Worm (Caenorhabditis elegans) whole organism, mixed stage, embryonic: ENCODE data around the gene mec-18.
A peak's percentile ranks its signal among the peaks of the same experiment; 100 is the strongest.

ENCODE experiments used
- M03D4.4 ChIP-seq: sonication (generic microtip); optimal IDR thresholded peaks from 2 replicates; lab custom pipeline; 2017; ENCODE audit warnings: mild to moderate bottlenecking, missing genetic modification characterization, missing compliant biosample characterization
- blmp-1 ChIP-seq: fragments of 150-350 bp; optimal IDR thresholded peaks from 2 replicates; lab custom pipeline; 2014; ENCODE audit warnings: missing biosample characterization, missing genetic modification characterization
- ceh-43 ChIP-seq: fragments of 200-800 bp; sonication (Bioruptor generic); optimal IDR thresholded peaks from 2 replicates; lab custom pipeline; 2018; ENCODE audit warnings: mild to moderate bottlenecking, missing genetic modification characterization, moderate library complexity, missing compliant biosample characterization
- ces-1 ChIP-seq: fragments of 150-350 bp; optimal IDR thresholded peaks from 2 replicates; lab custom pipeline; 2014; ENCODE audit warnings: missing biosample characterization, missing genetic modification reagents, missing genetic modification characterization
- cnd-1 ChIP-seq: fragments of 200-800 bp; sonication (Bioruptor generic); optimal IDR thresholded peaks from 2 replicates; lab custom pipeline; 2018; ENCODE audit warnings: mild to moderate bottlenecking, missing genetic modification characterization, missing compliant biosample characterization
- elt-1 ChIP-seq: sonication (generic microtip); optimal IDR thresholded peaks from 2 replicates; lab custom pipeline; 2017; ENCODE audit warnings: missing genetic modification characterization, mild to moderate bottlenecking, missing compliant biosample characterization, antibody characterized with exemption, moderate library complexity, borderline replicate concordance; ENCODE audit not compliant: insufficient read depth
- elt-3 ChIP-seq: fragments of 150-350 bp; optimal IDR thresholded peaks from 2 replicates; lab custom pipeline; 2014; ENCODE audit warnings: missing biosample characterization, missing genetic modification characterization
- flh-1 ChIP-seq: fragments of 200-800 bp; sonication (Bioruptor generic); optimal IDR thresholded peaks from 2 replicates; lab custom pipeline; 2018; ENCODE audit warnings: mild to moderate bottlenecking, missing genetic modification characterization, moderate library complexity, missing compliant biosample characterization
- ham-2 ChIP-seq: fragments of 200-800 bp; sonication (Bioruptor generic); optimal IDR thresholded peaks from 2 replicates; lab custom pipeline; 2018; ENCODE audit warnings: mild to moderate bottlenecking, missing genetic modification characterization, missing compliant biosample characterization
- hlh-1 ChIP-seq: fragments of 150-350 bp; optimal IDR thresholded peaks from 2 replicates; lab custom pipeline; 2014; ENCODE audit warnings: missing biosample characterization, missing genetic modification reagents, missing genetic modification characterization
- lin-13 ChIP-seq: fragments of 150-350 bp; optimal IDR thresholded peaks from 2 replicates; lab custom pipeline; 2014; ENCODE audit warnings: missing biosample characterization, missing genetic modification characterization
- lin-32 ChIP-seq: fragments of 200-800 bp; sonication (Bioruptor generic); optimal IDR thresholded peaks from 2 replicates; lab custom pipeline; 2018; ENCODE audit warnings: mild to moderate bottlenecking, missing genetic modification characterization, missing compliant biosample characterization
- lsy-2 ChIP-seq: fragments of 150-350 bp; optimal IDR thresholded peaks from 2 replicates; lab custom pipeline; 2014; ENCODE audit warnings: missing biosample characterization, missing genetic modification characterization
- mab-5 ChIP-seq: fragments of 150-350 bp; optimal IDR thresholded peaks from 2 replicates; lab custom pipeline; 2014; ENCODE audit warnings: missing biosample characterization, missing genetic modification characterization
- mep-1 ChIP-seq: fragments of 150-350 bp; optimal IDR thresholded peaks from 2 replicates; lab custom pipeline; 2017; ENCODE audit warnings: missing biosample characterization, missing genetic modification reagents, missing genetic modification characterization, inconsistent platforms
- mls-2 ChIP-seq: sonication (generic microtip); optimal IDR thresholded peaks from 2 replicates; lab custom pipeline; 2016; ENCODE audit warnings: mild to moderate bottlenecking, missing genetic modification characterization, moderate library complexity, missing compliant biosample characterization
- nhr-2 ChIP-seq: fragments of 150-350 bp; optimal IDR thresholded peaks from 2 replicates; lab custom pipeline; 2014; ENCODE audit warnings: missing biosample characterization, missing genetic modification characterization
- nhr-237 ChIP-seq: fragments of 150-350 bp; optimal IDR thresholded peaks from 2 replicates; lab custom pipeline; 2014; ENCODE audit warnings: missing biosample characterization, missing genetic modification characterization
- nhr-28 ChIP-seq: fragments of 150-350 bp; optimal IDR thresholded peaks from 2 replicates; lab custom pipeline; 2014; ENCODE audit warnings: missing biosample characterization, missing genetic modification characterization
- nhr-76 ChIP-seq: sonication (generic microtip); optimal IDR thresholded peaks from 2 replicates; lab custom pipeline; 2017; ENCODE audit warnings: missing biosample characterization, missing genetic modification characterization
- pha-4 ChIP-seq: fragments of 150-350 bp; optimal IDR thresholded peaks from 2 replicates; lab custom pipeline; 2018; ENCODE audit warnings: missing biosample characterization, missing genetic modification reagents, missing genetic modification characterization
- sem-2 ChIP-seq: fragments of 200-800 bp; sonication (Bioruptor generic); optimal IDR thresholded peaks from 2 replicates; lab custom pipeline; 2018; ENCODE audit warnings: mild to moderate bottlenecking, missing genetic modification characterization, missing compliant biosample characterization
- snpc-4 ChIP-seq: fragments of 150-350 bp; optimal IDR thresholded peaks from 2 replicates; lab custom pipeline; 2014; ENCODE audit warnings: missing biosample characterization, missing genetic modification characterization
- sptf-1 ChIP-seq: sonication (generic microtip); optimal IDR thresholded peaks from 2 replicates; lab custom pipeline; 2017; ENCODE audit warnings: mild to moderate bottlenecking, missing genetic modification characterization, moderate library complexity, missing compliant biosample characterization
- tbx-8 ChIP-seq: fragments of 200-800 bp; sonication (Bioruptor generic); optimal IDR thresholded peaks from 2 replicates; lab custom pipeline; 2018; ENCODE audit warnings: mild to moderate bottlenecking, missing genetic modification characterization, moderate library complexity, missing compliant biosample characterization
- unc-120 ChIP-seq: sonication (generic microtip); optimal IDR thresholded peaks from 2 replicates; lab custom pipeline; 2017; ENCODE audit warnings: missing genetic modification characterization, missing compliant biosample characterization; ENCODE audit not compliant: poor library complexity, severe bottlenecking
- unc-62 ChIP-seq: fragments of 150-350 bp; optimal IDR thresholded peaks from 2 replicates; lab custom pipeline; 2014; ENCODE audit warnings: missing biosample characterization, missing genetic modification reagents, missing genetic modification characterization
- zip-8 ChIP-seq: fragments of 150-350 bp; optimal IDR thresholded peaks from 2 replicates; lab custom pipeline; 2014; ENCODE audit warnings: missing biosample characterization, missing genetic modification characterization
- ztf-11 ChIP-seq: fragments of 150-350 bp; optimal IDR thresholded peaks from 2 replicates; lab custom pipeline; 2014; ENCODE audit warnings: missing biosample characterization, missing genetic modification characterization

mec-18 gene

DNA sequence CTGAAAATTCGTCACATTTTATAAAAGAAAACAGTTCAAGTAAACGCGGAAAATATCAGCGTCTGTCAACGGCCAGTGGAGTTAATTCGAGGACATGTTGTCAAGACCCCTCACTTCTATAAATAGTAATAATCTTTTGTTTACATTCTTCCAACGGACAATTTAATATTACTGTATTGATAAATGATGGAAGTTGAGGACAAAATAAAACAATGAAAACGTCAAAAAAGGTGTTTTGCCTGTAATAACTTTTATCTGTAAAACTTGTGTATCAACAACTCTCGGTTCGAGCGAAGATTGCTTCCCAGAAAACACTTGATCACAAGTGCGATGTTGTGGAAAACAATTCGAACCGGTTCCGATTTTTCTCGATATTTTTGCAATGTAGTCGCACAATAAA, 25.6 kb downstream of the mec-18 start:
- TF ChIP-seq mep-1 (tag; lab: Kevin White, UChicago), result no peak
- no peak for TF ChIP-seq cnd-1 (tag; lab: Kevin White, UChicago)
- no peak for TF ChIP-seq elt-3 (tag; lab: Kevin White, UChicago)
- TF ChIP-seq lin-13 (tag; lab: Kevin White, UChicago), result no peak
- TF ChIP-seq sptf-1, result no peak
- TF ChIP-seq nhr-28 (tag; lab: Kevin White, UChicago), result no peak
- no peak for TF ChIP-seq blmp-1
- no peak for TF ChIP-seq lsy-2 (tag; lab: Kevin White, UChicago)
- no peak for TF ChIP-seq M03D4.4 (tag; lab: Kevin White, UChicago)
- TF ChIP-seq hlh-1 (tag; lab: Kevin White, UChicago), result no peak
- no peak for TF ChIP-seq tbx-8 (GFP tag; lab: Kevin White, UChicago)
- TF ChIP-seq nhr-237 (tag; lab: Kevin White, UChicago), result no peak
- TF ChIP-seq pha-4 (tag; lab: Kevin White, UChicago), result no peak
- no peak for TF ChIP-seq flh-1 (GFP tag; lab: Kevin White, UChicago)

DNA sequence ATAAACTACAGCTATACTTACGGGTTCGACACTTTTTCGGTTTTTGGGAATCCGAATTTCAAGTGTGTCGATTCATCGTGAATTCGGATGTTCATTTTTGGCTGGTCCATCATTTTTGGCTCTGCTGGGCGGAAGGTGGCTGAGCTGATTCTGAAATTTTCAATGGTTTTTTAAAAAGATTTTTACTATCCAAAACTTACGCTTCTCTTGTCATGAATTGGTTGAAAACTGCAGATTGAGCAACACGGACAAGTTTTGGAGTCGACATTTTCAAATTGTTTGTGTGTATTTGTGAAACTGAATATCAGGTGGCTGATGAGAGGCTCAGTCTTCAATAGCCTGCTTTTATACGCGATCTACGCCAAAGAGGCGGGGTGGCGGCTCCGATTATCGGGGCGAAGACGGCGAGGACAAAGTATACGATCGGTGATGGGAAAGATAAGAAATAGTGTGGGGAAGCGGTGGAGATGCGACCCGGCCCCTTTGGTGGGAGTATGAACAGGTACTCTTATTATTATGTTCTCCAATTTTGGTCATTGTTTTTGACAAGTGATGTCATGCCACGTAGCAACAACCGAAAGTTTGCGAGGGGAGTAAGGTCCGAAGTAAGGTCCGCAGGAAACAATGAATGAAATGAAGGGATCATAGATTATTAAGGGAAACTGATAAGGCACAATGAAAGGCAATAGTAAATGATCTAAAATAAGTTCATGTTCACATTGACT, 27.0 kb downstream of the mec-18 start, which contains the start of gene F48D6.4:
F48D6.4 (minus strand) TSS at position 346 of the 725 bp plus-strand sequence.
- TF ChIP-seq nhr-28 (tag; lab: Kevin White, UChicago), result no peak
- TF ChIP-seq hlh-1 (tag; lab: Kevin White, UChicago), result peak; percentile 41

DNA sequence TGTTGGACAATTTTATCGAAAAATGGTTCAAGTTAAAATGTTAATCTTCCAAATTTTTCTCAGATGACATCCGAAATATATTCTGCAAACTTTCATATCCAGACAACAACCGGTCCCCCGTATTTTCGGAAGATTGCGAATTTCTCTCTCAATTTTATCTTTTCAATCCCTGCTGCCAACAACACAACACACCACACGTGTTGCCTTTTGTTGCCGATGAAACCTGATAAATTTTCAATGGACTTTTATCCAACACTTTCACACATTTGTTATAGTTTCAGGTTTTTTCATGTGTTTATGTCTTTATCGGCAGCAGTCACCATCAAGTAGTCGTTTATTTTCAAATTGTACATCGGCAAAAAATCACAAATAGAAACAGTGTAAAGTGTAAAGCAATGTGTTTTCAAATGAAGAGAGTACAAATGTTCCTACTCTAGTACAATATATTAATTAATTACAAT, 27.7 kb downstream of the mec-18 start:
- TF ChIP-seq unc-120 (tag; lab: Kevin White, UChicago), result peak; percentile 10
- TF ChIP-seq nhr-237 (tag; lab: Kevin White, UChicago), result no peak
- TF ChIP-seq unc-62, result peak; percentile 15
- TF ChIP-seq nhr-28 (tag; lab: Kevin White, UChicago), result no peak
- no peak for TF ChIP-seq nhr-76 (tag; lab: Kevin White, UChicago)
- no peak for TF ChIP-seq zip-8 (tag; lab: Kevin White, UChicago)
- TF ChIP-seq hlh-1 (tag; lab: Kevin White, UChicago), result peak; percentile 29
- no peak for TF ChIP-seq mls-2
- TF ChIP-seq lin-32 (GFP tag; lab: Kevin White, UChicago), result no peak
- no peak for TF ChIP-seq ham-2 (GFP tag; lab: Kevin White, UChicago)
- TF ChIP-seq ces-1, result no peak
- TF ChIP-seq sem-2 (GFP tag; lab: Kevin White, UChicago), result no peak
- TF ChIP-seq flh-1 (GFP tag; lab: Kevin White, UChicago), result no peak
- TF ChIP-seq sptf-1, result no peak

DNA sequence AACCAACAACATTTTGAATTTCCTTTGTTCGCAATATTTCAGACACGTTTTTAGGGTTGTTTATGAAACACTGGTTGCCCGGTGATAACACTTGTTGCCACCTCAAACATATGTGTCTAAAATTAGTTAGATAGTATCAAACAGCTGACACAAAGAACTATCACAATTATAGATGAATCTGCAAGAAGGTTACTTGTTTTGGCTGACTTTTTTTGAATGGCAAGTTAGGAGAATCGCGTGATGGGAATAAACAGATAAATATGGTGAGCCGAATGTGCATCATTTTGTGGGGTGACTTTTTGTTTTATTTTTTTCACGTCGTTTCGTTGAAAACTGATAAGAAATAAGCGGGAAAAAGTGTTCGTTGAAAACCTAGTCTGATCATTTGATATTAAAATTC, 28.9 kb downstream of the mec-18 start:
- TF ChIP-seq elt-1 (no peak), ham-2 (GFP tag; lab: Kevin White, UChicago) (no peak), nhr-2 (tag; lab: Kevin White, UChicago) (no peak), pha-4 (tag; lab: Kevin White, UChicago) (no peak), unc-120 (tag; lab: Kevin White, UChicago) (no peak), lin-13 (tag; lab: Kevin White, UChicago) (no peak), M03D4.4 (tag; lab: Kevin White, UChicago) (no peak), nhr-76 (tag; lab: Kevin White, UChicago) (no peak), nhr-28 (tag; lab: Kevin White, UChicago) (no peak), lin-32 (GFP tag; lab: Kevin White, UChicago) (no peak), blmp-1 (no peak), sptf-1 (no peak), mab-5 (tag; lab: Kevin White, UChicago) (no peak), nhr-237 (tag; lab: Kevin White, UChicago) (no peak), unc-62 (no peak), ztf-11 (tag; lab: Kevin White, UChicago) (no peak), snpc-4 (tag; lab: Kevin White, UChicago) (no peak), zip-8 (tag; lab: Kevin White, UChicago) (no peak), ceh-43 (no peak), elt-3 (tag; lab: Kevin White, UChicago) (no peak)
- TF ChIP-seq, all 35 proteins: peak for 0
